Worm (Caenorhabditis elegans) whole organism, L2 larva: ENCODE results near the gene rnf-121.

Experiments
- R02D3.7 ChIP-seq: fragments of 150-350 bp; optimal IDR thresholded peaks from 2 replicates; lab custom pipeline; 2014; ENCODE audit warnings: missing biosample characterization, missing genetic modification characterization
- ama-1 ChIP-seq: fragments of 150-350 bp; optimal IDR thresholded peaks from 2 replicates; lab custom pipeline; 2018; ENCODE audit warnings: inconsistent platforms
- fos-1 ChIP-seq: fragments of 150-350 bp; optimal IDR thresholded peaks from 2 replicates; lab custom pipeline; 2014; ENCODE audit warnings: missing biosample characterization, missing genetic modification characterization
- lin-13 ChIP-seq: fragments of 150-350 bp; optimal IDR thresholded peaks from 2 replicates; lab custom pipeline; 2014; ENCODE audit warnings: missing biosample characterization, missing genetic modification reagents, missing genetic modification characterization
- nhr-10 ChIP-seq: sonication (generic microtip); optimal IDR thresholded peaks from 2 replicates; lab custom pipeline; 2017; ENCODE audit warnings: missing biosample characterization, missing genetic modification characterization
- nhr-11 ChIP-seq: fragments of 150-350 bp; optimal IDR thresholded peaks from 2 replicates; lab custom pipeline; 2014; ENCODE audit warnings: missing biosample characterization, missing genetic modification characterization
- nhr-237 ChIP-seq: fragments of 150-350 bp; optimal IDR thresholded peaks from 2 replicates; lab custom pipeline; 2014; ENCODE audit warnings: missing biosample characterization, missing genetic modification characterization

ce11 chrIII:4190241-4190640 lies 19.5 kb upstream of the rnf-121 start, which contains the start of gene spp-28:
- TF ChIP-seq lin-13 (GFP tag; lab: Kevin White, UChicago) (no peak), fos-1 (tag; lab: Kevin White, UChicago) (no peak), nhr-237 (tag; lab: Kevin White, UChicago) (no peak), nhr-11 (tag; lab: Kevin White, UChicago) (no peak), nhr-10 (tag; lab: Kevin White, UChicago) (no peak), ama-1 (lab: Kevin White, UChicago) (no peak), R02D3.7 (tag; lab: Kevin White, UChicago) (no peak)
